Fruit fly (Drosophila melanogaster): Measurements from ENCODE around the gene srw.

Gene srw

DNA sequence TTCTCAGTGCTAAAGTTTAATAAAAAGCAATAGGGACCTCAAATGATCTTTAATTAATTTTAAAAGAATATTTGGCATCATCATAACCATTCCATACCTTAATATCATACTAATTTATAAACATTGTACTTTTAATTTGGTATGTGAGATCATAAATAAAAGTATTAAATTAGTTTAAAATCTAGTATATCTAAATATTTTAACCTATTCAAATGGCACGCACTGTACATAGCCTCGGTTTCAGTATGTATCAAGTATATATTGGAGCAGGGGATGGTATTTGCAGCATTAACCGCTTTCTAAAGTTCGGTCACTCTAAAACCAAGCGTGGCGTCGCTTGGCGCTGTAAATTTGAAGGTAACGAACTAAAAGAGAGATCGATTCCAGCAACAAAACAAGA lies 40.9 kb downstream of the srw start, which contains the start of gene pav (continued):
- TF ChIP-seq kni (GFP tag; optimal IDR thresholded peaks at IDR 0.05): no peak
- peak; percentile 5 for TF ChIP-seq CG3995 (GFP tag; optimal IDR thresholded peaks at IDR 0.05)
- TF ChIP-seq CG8290 (GFP tag; optimal IDR thresholded peaks at IDR 0.05): no peak
- no peak for TF ChIP-seq CG8290 (tag; optimal IDR thresholded peaks at IDR 0.05)
- TF ChIP-seq CG11398 (GFP tag; optimal IDR thresholded peaks at IDR 0.05): no peak
- TF ChIP-seq ranshi (GFP tag; IDR thresholded peaks at IDR 0.05): peak; percentile 11; the same call in 1 of the 2 replicates
- TF ChIP-seq Six4 (GFP tag; optimal IDR thresholded peaks at IDR 0.05): no peak
- peak; percentile 9 for TF ChIP-seq Elba2 (GFP tag; optimal IDR thresholded peaks at IDR 0.05)
- TF ChIP-seq CG30020 (tag; optimal IDR thresholded peaks at IDR 0.05): no peak
- no peak for TF ChIP-seq Bgb (GFP tag; IDR thresholded peaks at IDR 0.05; ENCODE audit: partially characterized antibody)
- TF ChIP-seq ind (GFP tag; optimal IDR thresholded peaks at IDR 0.05): peak; percentile 31
- no peak for TF ChIP-seq Dfd (GFP tag; optimal IDR thresholded peaks at IDR 0.05)
- TF ChIP-seq Xrp1 (GFP tag; IDR thresholded peaks at IDR 0.05): peak; percentile 59; the same call in 1 of the 2 replicates
- TF ChIP-seq Rfx (GFP tag; IDR thresholded peaks at IDR 0.05): peak; percentile 69
- TF ChIP-seq slbo (GFP tag; IDR thresholded peaks at IDR 0.05): peak; percentile 40; the same call in 1 of the 2 replicates
- TF ChIP-seq BtbVII (GFP tag; optimal IDR thresholded peaks at IDR 0.05): no peak
- no peak for TF ChIP-seq CG6175 (GFP tag; IDR thresholded peaks at IDR 0.05)
- TF ChIP-seq ac (GFP tag; optimal IDR thresholded peaks at IDR 0.05): no peak
- TF ChIP-seq CG1233 (GFP tag; optimal IDR thresholded peaks at IDR 0.05): no peak
- no peak for TF ChIP-seq CG3726 (GFP tag; IDR thresholded peaks at IDR 0.05)
- peak; percentile 56 for TF ChIP-seq Ada2b (GFP tag; IDR thresholded peaks at IDR 0.05)
- TF ChIP-seq az2 (GFP tag; optimal IDR thresholded peaks at IDR 0.05): peak; percentile 1
- peak in 1 of 2 experiments; percentile 0 for TF ChIP-seq crp (GFP tag; optimal IDR thresholded peaks at IDR 0.05)
- TF ChIP-seq CG31224 (GFP tag; IDR thresholded peaks at IDR 0.05): no peak
- TF ChIP-seq nom (GFP tag; optimal IDR thresholded peaks at IDR 0.05): no peak
- no peak for TF ChIP-seq CG12071 (GFP tag; optimal IDR thresholded peaks at IDR 0.05)
- TF ChIP-seq mld (GFP tag; IDR thresholded peaks at IDR 0.05; ENCODE audit: partially characterized antibody): no peak
- peak in 1 of 2 experiments; percentile 41 for TF ChIP-seq bsh (GFP tag; optimal IDR thresholded peaks at IDR 0.05)
- TF ChIP-seq ERR (GFP tag; optimal IDR thresholded peaks at IDR 0.05): no peak
- TF ChIP-seq pzg (GFP tag; optimal IDR thresholded peaks at IDR 0.05): peak; percentile 77
- no peak for TF ChIP-seq CG6683 (GFP tag; optimal IDR thresholded peaks at IDR 0.05)
- TF ChIP-seq dysf (GFP tag; IDR thresholded peaks at IDR 0.05): peak; percentile 70; the same call in 2 of the 3 replicates
- TF ChIP-seq CG12659 (GFP tag; optimal IDR thresholded peaks at IDR 0.05): no peak
- no peak for TF ChIP-seq grn (GFP tag; optimal IDR thresholded peaks at IDR 0.05)
- TF ChIP-seq CG9932 (GFP tag; IDR thresholded peaks at IDR 0.05): peak; percentile 53
- TF ChIP-seq CG14441 (GFP tag; IDR thresholded peaks at IDR 0.05): peak; percentile 55
- TF ChIP-seq CG12155 (GFP tag; optimal IDR thresholded peaks at IDR 0.05): peak; percentile 19
- no peak for TF ChIP-seq sna (GFP tag; IDR thresholded peaks at IDR 0.05; ENCODE audit: partially characterized antibody)
- no peak for TF ChIP-seq slp2 (GFP tag; optimal IDR thresholded peaks at IDR 0.05)
- TF ChIP-seq jigr1 (GFP tag; IDR thresholded peaks at IDR 0.05): no peak
- TF ChIP-seq bab2 (GFP tag; optimal IDR thresholded peaks at IDR 0.05): no peak
- TF ChIP-seq CG14014 (GFP tag; IDR thresholded peaks at IDR 0.05): peak; percentile 47; the same call in 1 of the 2 replicates
- TF ChIP-seq jumu (GFP tag; optimal IDR thresholded peaks at IDR 0.05): no peak
- TF ChIP-seq Dbx (GFP tag; IDR thresholded peaks at IDR 0.05): peak; percentile 35; the same call in 1 of the 3 replicates
- TF ChIP-seq ttk (GFP tag; IDR thresholded peaks at IDR 0.05): no peak
- no peak for TF ChIP-seq ken (GFP tag; IDR thresholded peaks at IDR 0.05)
- no peak for TF ChIP-seq CG16779 (GFP tag; IDR thresholded peaks at IDR 0.05)
- no peak for TF ChIP-seq toy (GFP tag; IDR thresholded peaks at IDR 0.05)
- peak; percentile 41 for TF ChIP-seq CG10979 (tag; optimal IDR thresholded peaks at IDR 0.05)
- TF ChIP-seq CG12299 (tag; optimal IDR thresholded peaks at IDR 0.05): peak; percentile 6
- no peak for TF ChIP-seq lab (GFP tag; optimal IDR thresholded peaks at IDR 0.05)
- no peak for TF ChIP-seq Dref (GFP tag; IDR thresholded peaks at IDR 0.05)
